Fruit fly (Drosophila melanogaster) whole organism, embryonic: ENCODE data around the gene CG5214.

Source experiments
- B-H2 ChIP-seq: fragments of 200-800 bp; sonication (Bioruptor generic); optimal IDR thresholded peaks from 2 replicates; lab custom pipeline; 2018; ENCODE audit warnings: missing biosample characterization, mild to moderate bottlenecking, missing genetic modification characterization
- Bgb ChIP-seq: fragments of 200-800 bp; sonication (Bioruptor generic); IDR thresholded peaks from 2 replicates; pipeline ENCODE4 v1.3.6; 2022; ENCODE audit warnings: missing biosample characterization, missing genetic modification characterization; ENCODE audit not compliant: partially characterized antibody
- BtbVII ChIP-seq: fragments of 200-800 bp; sonication (Bioruptor generic); optimal IDR thresholded peaks from 3 replicates; lab custom pipeline; 2017; ENCODE audit warnings: missing biosample characterization, mild to moderate bottlenecking, missing genetic modification characterization
- CG10565 ChIP-seq: fragments of 200-800 bp; sonication (Bioruptor generic); optimal IDR thresholded peaks from 3 replicates; lab custom pipeline; 2016; ENCODE audit warnings: missing biosample characterization, mild to moderate bottlenecking, missing genetic modification characterization
- CG10959 ChIP-seq: fragments of 200-800 bp; sonication (Bioruptor generic); IDR thresholded peaks from 2 replicates; pipeline ENCODE4 v1.3.6; 2022; ENCODE audit warnings: missing biosample characterization, missing genetic modification characterization
- CG11456 ChIP-seq: fragments of 200-800 bp; sonication (Bioruptor generic); IDR thresholded peaks from 3 replicates; pipeline ENCODE4 v1.3.6; 2022; ENCODE audit warnings: missing biosample characterization, missing genetic modification characterization
- CG12299 ChIP-seq: fragments of 200-800 bp; sonication (Bioruptor generic); optimal IDR thresholded peaks from 2 replicates; lab custom pipeline; 2018; ENCODE audit warnings: missing biosample characterization, mild to moderate bottlenecking, missing genetic modification characterization
- CG12942 ChIP-seq: fragments of 200-800 bp; sonication (Bioruptor generic); optimal IDR thresholded peaks from 3 replicates; lab custom pipeline; 2016; ENCODE audit warnings: missing biosample characterization, missing genetic modification characterization
- CG13424 ChIP-seq: fragments of 200-800 bp; sonication (Bioruptor generic); optimal IDR thresholded peaks from 2 replicates; lab custom pipeline; 2019; ENCODE audit warnings: missing biosample characterization, mild to moderate bottlenecking, missing genetic modification characterization, moderate library complexity
- CG17186 ChIP-seq: fragments of 200-800 bp; sonication (Bioruptor generic); optimal IDR thresholded peaks from 3 replicates; lab custom pipeline; 2017; ENCODE audit warnings: missing biosample characterization, missing genetic modification reagents, missing genetic modification characterization
- CG30020 ChIP-seq: fragments of 200-800 bp; optimal IDR thresholded peaks from 2 replicates; lab custom pipeline; 2019; ENCODE audit warnings: missing biosample characterization, mild to moderate bottlenecking, missing genetic modification characterization, moderate library complexity
- CG4282 ChIP-seq: fragments of 200-800 bp; sonication (Bioruptor generic); optimal IDR thresholded peaks from 2 replicates; lab custom pipeline; 2016; ENCODE audit warnings: missing biosample characterization, missing genetic modification characterization
- CG4360 ChIP-seq: fragments of 200-800 bp; sonication (Bioruptor generic); IDR thresholded peaks from 2 replicates; pipeline ENCODE4 v1.3.6; 2022; ENCODE audit warnings: missing biosample characterization, missing genetic modification characterization
- CG43689 ChIP-seq: fragments of 200-800 bp; sonication (Bioruptor generic); IDR thresholded peaks from 2 replicates; pipeline ENCODE4 v1.3.6; 2022; ENCODE audit warnings: missing biosample characterization, missing genetic modification characterization
- CG6654 ChIP-seq: fragments of 200-800 bp; sonication (Bioruptor generic); optimal IDR thresholded peaks from 2 replicates; lab custom pipeline; 2017; ENCODE audit warnings: missing biosample characterization, mild to moderate bottlenecking, missing genetic modification characterization
- CG7357 ChIP-seq: fragments of 200-800 bp; sonication (Bioruptor generic); IDR thresholded peaks from 3 replicates; pipeline ENCODE4 v1.3.6; 2022; ENCODE audit warnings: missing biosample characterization, missing genetic modification characterization
- CHES-1-like ChIP-seq: fragments of 200-800 bp; sonication (Bioruptor generic); optimal IDR thresholded peaks from 2 replicates; lab custom pipeline; 2016; ENCODE audit warnings: missing biosample characterization, missing genetic modification characterization
- GATAe ChIP-seq: fragments of 200-800 bp; sonication (Bioruptor generic); conservative IDR thresholded peaks from 2 replicates; pipeline ENCODE4 v1.3.6; 2022; ENCODE audit warnings: missing biosample characterization, missing genetic modification characterization
- Hey ChIP-seq: fragments of 200-800 bp; sonication (Bioruptor generic); optimal IDR thresholded peaks from 3 replicates; lab custom pipeline; 2018; ENCODE audit warnings: missing biosample characterization, mild to moderate bottlenecking, missing genetic modification characterization
- Kr ChIP-seq: fragments of 200-800 bp; sonication (Bioruptor generic); optimal IDR thresholded peaks from 2 replicates; lab custom pipeline; 2017; ENCODE audit warnings: missing biosample characterization, mild to moderate bottlenecking, missing genetic modification characterization
- Med ChIP-seq: fragments of 200-800 bp; sonication (Bioruptor generic); peaks from one replicate; lab custom pipeline; 2016; ENCODE audit warnings: missing biosample characterization, missing genetic modification characterization, mild to moderate bottlenecking, inconsistent platforms, moderate library complexity
- Meics ChIP-seq: fragments of 200-800 bp; sonication (Bioruptor generic); optimal IDR thresholded peaks from 2 replicates; lab custom pipeline; 2017; ENCODE audit warnings: missing biosample characterization, mild to moderate bottlenecking, missing genetic modification characterization
- Mes4 ChIP-seq: fragments of 200-800 bp; sonication (Bioruptor generic); optimal IDR thresholded peaks from 2 replicates; lab custom pipeline; 2016; ENCODE audit warnings: missing biosample characterization, missing genetic modification characterization
- Nf-YB ChIP-seq: fragments of 200-800 bp; sonication (Bioruptor generic); optimal IDR thresholded peaks from 3 replicates; lab custom pipeline; 2019; ENCODE audit warnings: missing biosample characterization, mild to moderate bottlenecking, missing genetic modification characterization, moderate library complexity
- Opbp ChIP-seq: fragments of 200-800 bp; sonication (Bioruptor generic); IDR thresholded peaks from 3 replicates; pipeline ENCODE4 v1.3.6; 2022; ENCODE audit warnings: missing biosample characterization, missing genetic modification characterization; ENCODE audit not compliant: partially characterized antibody
- Sin3A ChIP-seq: fragments of >200 bp; optimal IDR thresholded peaks from 2 replicates; lab custom pipeline; 2018
- Usf ChIP-seq: fragments of 200-800 bp; sonication (Bioruptor generic); optimal IDR thresholded peaks from 2 replicates; lab custom pipeline; 2017; ENCODE audit warnings: missing genotype, missing biosample characterization, missing genetic modification characterization
- aop ChIP-seq: fragments of 200-800 bp; sonication (Bioruptor generic); IDR thresholded peaks from 2 replicates; pipeline ENCODE4 v1.3.6; 2022; ENCODE audit warnings: missing biosample characterization, missing genetic modification characterization
- da ChIP-seq: fragments of 200-800 bp; sonication (Bioruptor generic); optimal IDR thresholded peaks from 2 replicates; lab custom pipeline; 2016; ENCODE audit warnings: missing biosample characterization, missing genetic modification characterization
- esg ChIP-seq: fragments of 200-800 bp; sonication (Bioruptor generic); conservative IDR thresholded peaks from 2 replicates; pipeline ENCODE4 v1.3.6; 2022; ENCODE audit warnings: missing biosample characterization, missing genetic modification characterization
- gro ChIP-seq: fragments of 200-800 bp; sonication (Bioruptor generic); optimal IDR thresholded peaks from 2 replicates; lab custom pipeline; 2016; ENCODE audit warnings: missing biosample characterization, missing genetic modification characterization
- lbe ChIP-seq: fragments of 200-800 bp; sonication (Bioruptor generic); optimal IDR thresholded peaks from 2 replicates; lab custom pipeline; 2016; ENCODE audit warnings: missing biosample characterization, mild to moderate bottlenecking, missing genetic modification characterization
- mld ChIP-seq: fragments of 200-800 bp; sonication (Bioruptor generic); IDR thresholded peaks from 3 replicates; pipeline ENCODE4 v1.3.6; 2022; ENCODE audit warnings: missing biosample characterization, missing genetic modification characterization; ENCODE audit not compliant: partially characterized antibody
- pros ChIP-seq: fragments of 200-800 bp; sonication (Bioruptor generic); optimal IDR thresholded peaks from 3 replicates; lab custom pipeline; 2019; ENCODE audit warnings: missing biosample characterization, mild to moderate bottlenecking, missing genetic modification characterization, moderate library complexity
- salm ChIP-seq: fragments of 200-800 bp; sonication (Bioruptor generic); optimal IDR thresholded peaks from 2 replicates; lab custom pipeline; 2018; ENCODE audit warnings: missing biosample characterization, mild to moderate bottlenecking, missing genetic modification characterization
- sd ChIP-seq: fragments of 200-800 bp; sonication (Bioruptor generic); optimal IDR thresholded peaks from 3 replicates; lab custom pipeline; 2018; ENCODE audit warnings: missing biosample characterization, mild to moderate bottlenecking, missing genetic modification characterization, moderate library complexity
- shn ChIP-seq: fragments of 200-800 bp; sonication (Bioruptor generic); optimal IDR thresholded peaks from 3 replicates; lab custom pipeline; 2016; ENCODE audit warnings: missing biosample characterization, missing genetic modification characterization
- so ChIP-seq: fragments of 200-800 bp; sonication (Bioruptor generic); IDR thresholded peaks from 3 replicates; pipeline ENCODE4 v1.3.6; 2022; ENCODE audit warnings: missing biosample characterization, missing genetic modification characterization
- sug ChIP-seq: fragments of 200-800 bp; optimal IDR thresholded peaks from 2 replicates; lab custom pipeline; 2019; ENCODE audit warnings: missing biosample characterization, mild to moderate bottlenecking, missing genetic modification characterization, moderate library complexity
- vvl ChIP-seq: fragments of 200-800 bp; sonication (Bioruptor generic); IDR thresholded peaks from 2 replicates; pipeline ENCODE4 v1.3.6; 2022; ENCODE audit warnings: missing biosample characterization, missing genetic modification characterization

Gene CG5214

DNA sequence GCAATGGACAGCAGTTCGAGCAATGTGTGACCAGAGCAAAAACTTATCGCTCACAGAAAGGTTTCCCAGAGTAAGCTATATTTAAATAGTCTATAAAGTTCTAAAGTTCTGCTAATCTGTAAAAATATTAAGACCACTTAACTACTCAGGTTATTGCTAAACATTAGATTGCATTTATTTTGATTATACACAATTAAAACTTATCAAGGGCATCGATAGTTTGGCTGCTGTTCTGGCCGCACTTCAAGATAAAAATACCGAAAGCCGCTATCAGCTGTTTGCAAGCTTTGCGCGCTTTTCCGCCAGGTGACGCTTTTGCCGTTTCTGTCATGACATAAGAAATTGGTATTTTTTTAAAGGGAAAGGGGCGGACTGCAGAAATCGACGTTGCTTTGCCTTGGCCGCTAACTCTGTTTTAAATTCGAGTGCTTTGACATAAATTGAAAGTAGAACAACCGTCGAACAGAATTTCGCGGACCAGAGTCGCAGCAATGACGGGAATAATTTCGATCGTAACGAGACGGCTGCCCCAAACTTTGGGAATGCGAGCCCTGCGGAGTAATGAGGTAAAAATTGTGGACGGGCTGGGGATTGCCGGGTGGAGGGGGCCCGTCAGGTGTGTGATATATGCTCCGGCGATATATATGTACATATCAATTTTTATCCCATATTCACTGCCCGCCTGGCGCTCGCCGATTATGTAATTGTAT lies at the start of gene CG5214, which contains the start of gene CG17734 (continued):
- TF ChIP-seq so (GFP tag; lab: Robert Waterston, UW) (no peak), CG43689 (GFP tag; lab: Robert Waterston, UW) (no peak), CG13424 (tag; lab: Kevin White, UChicago) (peak; percentile 28), gro (GFP tag; lab: Kevin White, UChicago) (peak; percentile 71), sd (tag; lab: Kevin White, UChicago) (no peak), CG17186 (no peak), Kr (GFP tag; lab: Kevin White, UChicago) (no peak), B-H2 (GFP tag; lab: Kevin White, UChicago) (no peak), Usf (GFP tag; lab: Kevin White, UChicago) (no peak), CG11456 (no peak), shn (GFP tag; lab: Kevin White, UChicago) (no peak), sug (tag; lab: Kevin White, UChicago) (peak; percentile 58), CG30020 (no peak), aop (GFP tag; lab: Robert Waterston, UW) (no peak), mld (GFP tag; lab: Robert Waterston, UW) (no peak), salm (tag; lab: Kevin White, UChicago) (no peak), CG12942 (GFP tag; lab: Kevin White, UChicago) (no peak), CHES-1-like (GFP tag; lab: Kevin White, UChicago) (peak; percentile 52), CG7357 (no peak), Sin3A (lab: Kevin White, UChicago) (peak; percentile 85), Nf-YB (GFP tag; lab: Kevin White, UChicago) (no peak), CG10959 (GFP tag; lab: Robert Waterston, UW) (no peak), esg (GFP tag; lab: Robert Waterston, UW) (no peak), pros (GFP tag; lab: Kevin White, UChicago) (no peak), Mes4 (GFP tag; lab: Kevin White, UChicago) (peak; percentile 17), Opbp (GFP tag; lab: Robert Waterston, UW) (peak; percentile 69; the same call in 2 of the 3 replicates), CG4282 (GFP tag; lab: Kevin White, UChicago) (no peak), vvl (GFP tag; lab: Robert Waterston, UW) (no peak), da (GFP tag; lab: Kevin White, UChicago) (no peak), BtbVII (no peak), CG12299 (tag; lab: Kevin White, UChicago) (no peak), CG10565 (GFP tag; lab: Kevin White, UChicago) (no peak), Bgb (peak; percentile 60), CG4360 (GFP tag; lab: Robert Waterston, UW) (no peak)

DNA sequence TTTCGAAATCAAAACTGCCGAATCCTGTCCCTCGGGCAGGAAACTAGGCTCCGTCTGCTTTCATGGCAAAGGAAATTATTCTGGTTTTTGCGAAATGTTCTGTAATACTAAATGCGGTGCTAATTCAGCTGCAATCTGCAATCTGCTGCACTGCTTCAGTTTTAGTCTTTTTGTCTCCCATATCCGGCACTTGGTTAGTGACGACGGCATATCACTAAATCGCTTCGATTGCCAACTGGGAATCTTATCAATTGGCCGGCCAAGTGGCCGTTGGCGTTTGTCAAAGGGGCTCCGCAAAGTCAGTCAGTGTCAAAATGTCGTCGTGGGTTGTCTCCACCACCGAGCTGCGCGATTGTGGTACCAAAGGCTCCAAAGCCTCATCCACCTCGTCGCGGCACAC lies 48.3 kb upstream of the CG5214 start, which contains the start of gene CG18577:
TSS of gene CG18577 (plus strand) at position 301 of the 400 bp plus-strand sequence.
- TF ChIP-seq CG6654: no peak
- peak; percentile 41 for TF ChIP-seq Hey
- TF ChIP-seq lbe (GFP tag; lab: Kevin White, UChicago): no peak
- peak; percentile 55 for TF ChIP-seq Meics
- TF ChIP-seq GATAe: peak; percentile 18; the same call in 1 of the 2 replicates
- TF ChIP-seq CG11456: 0 out of 3 replicates have a peak, but pooled peaks have one; percentile 5
- TF ChIP-seq vvl (GFP tag; lab: Robert Waterston, UW): no peak
- TF ChIP-seq Med (GFP tag; lab: Kevin White, UChicago): peak; percentile 87
